Fruit fly (Drosophila melanogaster): ENCODE measurements around the gene Npc1a.

The Npc1a gene

dm6 chr2L:10230455-10230854 is 9.4 kb upstream of the Npc1a start:
- TF ChIP-seq Hr83 (GFP tag; optimal IDR thresholded peaks at IDR 0.05; ENCODE audit: poor library complexity, severe bottlenecking) = no peak
- no peak for TF ChIP-seq lola (GFP tag; optimal IDR thresholded peaks at IDR 0.05)
- TF ChIP-seq pan (optimal IDR thresholded peaks at IDR 0.05) = no peak
- no peak for TF ChIP-seq dsf (GFP tag; optimal IDR thresholded peaks at IDR 0.05; ENCODE audit: borderline replicate concordance)
- TF ChIP-seq Dif (GFP tag; optimal IDR thresholded peaks at IDR 0.05; ENCODE audit: partially characterized antibody) = no peak
- TF ChIP-seq tai (GFP tag; optimal IDR thresholded peaks at IDR 0.05) = no peak
- no peak for TF ChIP-seq Dfd (GFP tag; optimal IDR thresholded peaks at IDR 0.05)

dm6 chr2L:10226724-10227407 is 5.8 kb upstream of the Npc1a start, which contains the start of gene CG5708:
Gene CG5708 (minus strand): TSS chr2L:10226808.
- TF ChIP-seq Hr83 (GFP tag; optimal IDR thresholded peaks at IDR 0.05; ENCODE audit: poor library complexity, severe bottlenecking) = no peak
- no peak for TF ChIP-seq Mio (GFP tag; optimal IDR thresholded peaks at IDR 0.05)
- no peak for TF ChIP-seq Rel (GFP tag; optimal IDR thresholded peaks at IDR 0.05)
- peak; percentile 41 for TF ChIP-seq Rel (tag; optimal IDR thresholded peaks at IDR 0.05)
- peak; percentile 22 for TF ChIP-seq Hnf4 (GFP tag; optimal IDR thresholded peaks at IDR 0.05)
- peak; percentile 26 for TF ChIP-seq sage (GFP tag; optimal IDR thresholded peaks at IDR 0.05)
- TF ChIP-seq usp (GFP tag; optimal IDR thresholded peaks at IDR 0.05) = no peak
- TF ChIP-seq woc (GFP tag; optimal IDR thresholded peaks at IDR 0.05) = peak; percentile 80
- TF ChIP-seq Sp1 (GFP tag; optimal IDR thresholded peaks at IDR 0.05) = peak; percentile 11
- peak; percentile 15 for TF ChIP-seq rgr (GFP tag; optimal IDR thresholded peaks at IDR 0.05)
- peak; percentile 82 for TF ChIP-seq Myc (optimal IDR thresholded peaks at IDR 0.05)

DNA sequence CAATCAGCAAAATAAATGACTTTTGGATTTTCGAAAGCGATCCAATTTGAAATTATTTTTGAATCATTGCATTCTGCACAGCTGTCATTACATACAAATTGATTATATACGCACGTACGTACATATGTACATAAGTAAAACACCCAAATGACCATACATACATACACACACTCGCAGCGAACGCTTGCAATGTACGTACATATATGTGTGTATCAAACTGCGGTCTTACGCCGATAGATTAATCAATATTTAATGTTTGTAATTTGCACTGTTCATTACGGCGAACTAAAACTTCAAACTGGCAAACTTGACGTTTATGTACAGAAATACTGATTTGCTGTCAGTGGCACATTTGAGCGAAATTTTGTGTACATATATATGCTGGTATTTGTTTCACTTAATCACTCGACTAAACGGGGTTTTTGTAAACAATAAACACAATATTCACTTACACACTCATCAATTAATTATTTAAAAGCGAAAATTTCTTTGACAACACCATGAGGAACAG is 5.3 kb upstream of the Npc1a start:
- no peak for TF ChIP-seq Dif (GFP tag; optimal IDR thresholded peaks at IDR 0.05; ENCODE audit: partially characterized antibody)
- TF ChIP-seq Rel (GFP tag; optimal IDR thresholded peaks at IDR 0.05) = peak; percentile 9
- TF ChIP-seq Rel (tag; optimal IDR thresholded peaks at IDR 0.05) = no peak

DNA sequence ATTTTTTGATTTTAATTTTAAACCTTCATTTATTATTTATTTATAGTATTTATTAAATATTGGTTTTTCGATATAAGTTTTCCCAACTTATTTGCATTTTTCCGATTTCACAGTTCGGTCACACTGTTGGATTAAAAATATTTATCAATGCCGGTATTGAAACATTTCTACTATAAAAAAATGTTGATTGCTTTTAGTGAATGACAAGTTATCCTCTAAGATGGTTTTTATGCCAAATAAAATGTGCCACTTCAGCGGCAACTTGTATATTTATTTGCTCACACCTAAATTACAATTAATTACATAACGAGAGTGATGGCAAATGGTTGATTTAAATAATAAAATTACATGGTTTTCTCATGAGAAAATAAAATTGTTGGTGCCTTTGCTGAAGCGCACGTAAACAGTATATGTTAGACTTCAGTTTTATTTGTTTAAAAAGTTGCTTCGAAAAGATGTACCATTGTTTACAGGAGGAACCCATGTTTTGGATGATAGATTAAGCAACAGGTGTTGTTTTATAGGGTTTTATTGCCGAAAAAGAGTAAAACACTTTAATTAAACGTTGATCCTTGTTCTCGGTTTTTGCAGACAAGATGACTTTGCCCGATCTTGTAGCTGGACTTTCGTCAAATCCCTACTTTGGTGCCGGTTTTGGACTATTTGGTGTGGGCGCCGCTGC is 1.7 kb upstream of the Npc1a start, which contains the start of gene Bcs1:
TSS of gene Bcs1 (plus strand) at position 108 of the 682 bp plus-strand sequence.
- TF ChIP-seq dsf (GFP tag; optimal IDR thresholded peaks at IDR 0.05; ENCODE audit: borderline replicate concordance) (no peak), brk (GFP tag; optimal IDR thresholded peaks at IDR 0.05) (peak; percentile 60), fru (GFP tag; optimal IDR thresholded peaks at IDR 0.05) (no peak), CG32264 (GFP tag; optimal IDR thresholded peaks at IDR 0.05) (no peak), Rel (GFP tag; optimal IDR thresholded peaks at IDR 0.05) (no peak), Rel (tag; optimal IDR thresholded peaks at IDR 0.05) (peak; percentile 7), Dif (GFP tag; optimal IDR thresholded peaks at IDR 0.05; ENCODE audit: partially characterized antibody) (no peak), tai (GFP tag; optimal IDR thresholded peaks at IDR 0.05) (peak; percentile 58), Abd-B (GFP tag; optimal IDR thresholded peaks at IDR 0.05) (no peak), dl (GFP tag; optimal IDR thresholded peaks at IDR 0.05; ENCODE audit: insufficient read depth in 1 of 2, partially characterized antibody in 2 of 2) (no peak), woc (GFP tag; optimal IDR thresholded peaks at IDR 0.05) (no peak), Sp1 (GFP tag; optimal IDR thresholded peaks at IDR 0.05) (no peak), rgr (GFP tag; optimal IDR thresholded peaks at IDR 0.05) (no peak), Hr83 (GFP tag; optimal IDR thresholded peaks at IDR 0.05; ENCODE audit: poor library complexity, severe bottlenecking) (no peak)

DNA sequence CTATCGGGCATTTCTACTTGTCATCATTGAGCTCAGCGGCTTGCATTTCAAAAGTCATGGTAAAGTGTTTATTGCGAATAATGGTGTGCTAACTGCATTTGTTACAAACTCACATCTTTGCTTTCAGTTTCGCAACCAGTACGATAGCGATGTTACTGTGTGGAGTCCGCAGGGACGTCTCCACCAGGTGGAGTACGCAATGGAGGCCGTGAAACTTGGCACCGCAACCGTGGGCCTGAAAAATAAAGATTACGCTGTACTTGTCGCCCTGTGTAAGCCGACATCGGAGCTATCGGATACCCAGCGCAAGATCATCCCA is 330 bp upstream of the Npc1a start:
- no peak for TF ChIP-seq Sp1 (GFP tag; optimal IDR thresholded peaks at IDR 0.05)
- no peak for TF ChIP-seq foxo (GFP tag; optimal IDR thresholded peaks at IDR 0.05)
- no peak for TF ChIP-seq br (GFP tag; optimal IDR thresholded peaks at IDR 0.05)
- no peak for TF ChIP-seq Jra (GFP tag; optimal IDR thresholded peaks at IDR 0.05)
- TF ChIP-seq Vsx2 (GFP tag; optimal IDR thresholded peaks at IDR 0.05; ENCODE audit: partially characterized antibody) = no peak
- TF ChIP-seq OdsH (GFP tag; optimal IDR thresholded peaks at IDR 0.05) = no peak
- TF ChIP-seq usp (GFP tag; optimal IDR thresholded peaks at IDR 0.05) = no peak
- TF ChIP-seq Hnf4 (GFP tag; optimal IDR thresholded peaks at IDR 0.05) = no peak
- no peak for TF ChIP-seq Dif (GFP tag; optimal IDR thresholded peaks at IDR 0.05; ENCODE audit: partially characterized antibody)
- TF ChIP-seq Myc (optimal IDR thresholded peaks at IDR 0.05) = no peak

dm6 chr2L:10220010-10220409 is 1.0 kb downstream of the Npc1a start:
- TF ChIP-seq sv (GFP tag; optimal IDR thresholded peaks at IDR 0.05) = no peak
- TF ChIP-seq CrebA (GFP tag; optimal IDR thresholded peaks at IDR 0.05; ENCODE audit: borderline replicate concordance) = no peak
- no peak for TF ChIP-seq HLH106 (tag; optimal IDR thresholded peaks at IDR 0.05)
- no peak for TF ChIP-seq rgr (GFP tag; optimal IDR thresholded peaks at IDR 0.05)
- no peak for TF ChIP-seq lola (GFP tag; optimal IDR thresholded peaks at IDR 0.05)
- TF ChIP-seq Abd-B (GFP tag; optimal IDR thresholded peaks at IDR 0.05) = no peak
- TF ChIP-seq Jra (GFP tag; optimal IDR thresholded peaks at IDR 0.05) = no peak
- TF ChIP-seq pan (optimal IDR thresholded peaks at IDR 0.05) = no peak
- TF ChIP-seq Dif (GFP tag; optimal IDR thresholded peaks at IDR 0.05; ENCODE audit: partially characterized antibody) = no peak
- TF ChIP-seq fru (GFP tag; optimal IDR thresholded peaks at IDR 0.05) = no peak
- no peak for TF ChIP-seq jim (GFP tag; optimal IDR thresholded peaks at IDR 0.05)
- no peak for TF ChIP-seq Sp1 (GFP tag; optimal IDR thresholded peaks at IDR 0.05)
- TF ChIP-seq brk (GFP tag; optimal IDR thresholded peaks at IDR 0.05) = no peak
- TF ChIP-seq dsf (GFP tag; optimal IDR thresholded peaks at IDR 0.05; ENCODE audit: borderline replicate concordance) = no peak

Data from whole organism, wandering third instar larva.